Worm (Caenorhabditis elegans) whole organism, L1 larva: ENCODE measurements around the gene sod-1.
A peak's percentile ranks its signal among the peaks of the same experiment; 100 is the strongest.

ENCODE experiments used
- F16B12.6 ChIP-seq: fragments of 150-350 bp; optimal IDR thresholded peaks from 2 replicates; lab custom pipeline; 2014; ENCODE audit warnings: missing biosample characterization, missing genetic modification characterization
- aha-1 ChIP-seq: fragments of 150-350 bp; optimal IDR thresholded peaks from 2 replicates; lab custom pipeline; 2014; ENCODE audit warnings: missing biosample characterization, missing genetic modification characterization
- aly-2 ChIP-seq: fragments of 150-350 bp; optimal IDR thresholded peaks from 2 replicates; lab custom pipeline; 2014; ENCODE audit warnings: missing biosample characterization, missing genetic modification characterization
- ceh-63 ChIP-seq: fragments of 200-800 bp; sonication (Bioruptor generic); optimal IDR thresholded peaks from 2 replicates; lab custom pipeline; 2018; ENCODE audit warnings: mild to moderate bottlenecking, missing genetic modification characterization, missing compliant biosample characterization
- ceh-8 ChIP-seq: fragments of 200-800 bp; sonication (Bioruptor generic); optimal IDR thresholded peaks from 2 replicates; lab custom pipeline; 2018; ENCODE audit warnings: mild to moderate bottlenecking, missing genetic modification characterization, moderate library complexity, missing compliant biosample characterization
- ceh-82 ChIP-seq, 3 experiments: fragments of 150-350 bp in 1 of 3; sonication (generic microtip) in 2 of 3; optimal IDR thresholded peaks; 2 replicates each; lab custom pipeline; 2014 to 2017; ENCODE audit warnings: missing biosample characterization in 3 of 3, missing genetic modification characterization in 3 of 3
- ces-1 ChIP-seq: fragments of 150-350 bp; optimal IDR thresholded peaks from 2 replicates; lab custom pipeline; 2014; ENCODE audit warnings: missing biosample characterization, missing genetic modification reagents, missing genetic modification characterization
- efl-3 ChIP-seq: fragments of 200-800 bp; sonication (Bioruptor generic); optimal IDR thresholded peaks from 2 replicates; lab custom pipeline; 2018; ENCODE audit warnings: mild to moderate bottlenecking, missing genetic modification characterization, missing compliant biosample characterization
- egl-13 ChIP-seq: sonication (generic microtip); optimal IDR thresholded peaks from 2 replicates; lab custom pipeline; 2016; ENCODE audit warnings: missing genotype, missing genetic modification reagents, missing genetic modification characterization, missing compliant biosample characterization
- egl-27 ChIP-seq, 2 experiments: fragments of 150-350 bp in 1 of 2; sonication (generic microtip); optimal IDR thresholded peaks; 3 replicates each; lab custom pipeline; 2017 to 2018; ENCODE audit warnings: missing biosample characterization in 2 of 2, missing genetic modification characterization in 2 of 2, missing genetic modification reagents in 2 of 2
- elt-2 ChIP-seq: sonication (generic microtip); optimal IDR thresholded peaks from 2 replicates; lab custom pipeline; 2016; ENCODE audit warnings: missing genetic modification characterization, mild to moderate bottlenecking, inconsistent platforms, missing compliant biosample characterization, missing genetic modification reagents
- elt-3 ChIP-seq, 6 experiments: fragments of 150-350 bp in 1 of 6; sonication (generic microtip); optimal IDR thresholded peaks; 2 replicates each; lab custom pipeline; 2017 to 2018; ENCODE audit warnings: missing biosample characterization in 6 of 6, missing genetic modification characterization in 6 of 6, inconsistent platforms in 1 of 6
- ets-5 ChIP-seq: fragments of 200-800 bp; sonication (Bioruptor generic); IDR thresholded peaks from 2 replicates; pipeline ENCODE4 v1.3.6; 2022; ENCODE audit warnings: missing genetic modification characterization, missing compliant biosample characterization
- fkh-4 ChIP-seq: sonication (generic microtip); optimal IDR thresholded peaks from 2 replicates; lab custom pipeline; 2016; ENCODE audit warnings: missing compliant biosample characterization, missing genetic modification characterization, borderline replicate concordance
- hlh-17 ChIP-seq: fragments of 200-800 bp; sonication (Bioruptor generic); optimal IDR thresholded peaks from 2 replicates; lab custom pipeline; 2018; ENCODE audit warnings: missing genetic modification characterization, mild to moderate bottlenecking, missing compliant biosample characterization, moderate library complexity, borderline replicate concordance
- hlh-4 ChIP-seq: sonication (generic microtip); optimal IDR thresholded peaks from 2 replicates; lab custom pipeline; 2016; ENCODE audit warnings: mild to moderate bottlenecking, missing genetic modification characterization, missing compliant biosample characterization
- hpl-2 ChIP-seq: fragments of 150-350 bp; optimal IDR thresholded peaks from 2 replicates; lab custom pipeline; 2014; ENCODE audit warnings: missing biosample characterization, missing genetic modification reagents, missing genetic modification characterization
- isw-1 ChIP-seq: fragments of 200-800 bp; sonication (Bioruptor generic); IDR thresholded peaks from 2 replicates; pipeline ENCODE4 v1.3.6; 2022; ENCODE audit warnings: missing genetic modification characterization, missing compliant biosample characterization
- lin-13 ChIP-seq: fragments of 150-350 bp; optimal IDR thresholded peaks from 2 replicates; lab custom pipeline; 2014; ENCODE audit warnings: missing biosample characterization, missing genetic modification reagents, missing genetic modification characterization
- lin-15B ChIP-seq: fragments of 150-350 bp; sonication (generic microtip); optimal IDR thresholded peaks from 3 replicates; lab custom pipeline; 2014; ENCODE audit warnings: missing biosample characterization, missing genetic modification characterization
- lin-35 ChIP-seq, 2 experiments: fragments of 150-350 bp; optimal IDR thresholded peaks; 2 replicates each; lab custom pipeline; 2014; ENCODE audit warnings: missing biosample characterization in 2 of 2, missing genetic modification characterization in 2 of 2, missing genetic modification reagents in 2 of 2
- lir-3 ChIP-seq: sonication (generic microtip); optimal IDR thresholded peaks from 2 replicates; lab custom pipeline; 2016; ENCODE audit warnings: mild to moderate bottlenecking, missing genetic modification characterization, moderate library complexity, missing compliant biosample characterization; ENCODE audit not compliant: poor library complexity
- mef-2 ChIP-seq: fragments of 150-350 bp; optimal IDR thresholded peaks from 2 replicates; lab custom pipeline; 2014; ENCODE audit warnings: missing biosample characterization, missing genetic modification characterization
- mep-1 ChIP-seq: fragments of 150-350 bp; optimal IDR thresholded peaks from 2 replicates; lab custom pipeline; 2014; ENCODE audit warnings: missing biosample characterization, missing genetic modification characterization
- nhr-12 ChIP-seq: sonication (generic microtip); optimal IDR thresholded peaks from 2 replicates; lab custom pipeline; 2017; ENCODE audit warnings: missing biosample characterization, missing genetic modification characterization
- nhr-28 ChIP-seq: fragments of 150-350 bp; optimal IDR thresholded peaks from 2 replicates; lab custom pipeline; 2014; ENCODE audit warnings: missing biosample characterization, missing genetic modification characterization
- nhr-77 ChIP-seq: fragments of 150-350 bp; optimal IDR thresholded peaks from 2 replicates; lab custom pipeline; 2014; ENCODE audit warnings: missing biosample characterization, missing genetic modification characterization
- nhr-84 ChIP-seq: sonication (generic microtip); optimal IDR thresholded peaks from 2 replicates; lab custom pipeline; 2017; ENCODE audit warnings: missing biosample characterization, missing genetic modification characterization
- nhr-85 ChIP-seq: sonication (generic microtip); peaks from one replicate; lab custom pipeline; 2016; ENCODE audit warnings: missing genetic modification characterization, inconsistent platforms, missing compliant biosample characterization
- pag-3 ChIP-seq: sonication (generic microtip); optimal IDR thresholded peaks from 2 replicates; lab custom pipeline; 2017; ENCODE audit warnings: missing genetic modification characterization, mild to moderate bottlenecking, missing compliant biosample characterization, antibody characterized with exemption, borderline replicate concordance; ENCODE audit not compliant: insufficient read depth
- pax-3 ChIP-seq: fragments of 200-800 bp; sonication (Bioruptor generic); optimal IDR thresholded peaks from 2 replicates; lab custom pipeline; 2018; ENCODE audit warnings: mild to moderate bottlenecking, missing genetic modification characterization, moderate library complexity, missing compliant biosample characterization
- rnt-1 ChIP-seq: sonication (generic microtip); optimal IDR thresholded peaks from 2 replicates; lab custom pipeline; 2016; ENCODE audit warnings: mild to moderate bottlenecking, missing genetic modification characterization, moderate library complexity, missing compliant biosample characterization
- skn-1 ChIP-seq: fragments of 150-350 bp; optimal IDR thresholded peaks from 2 replicates; lab custom pipeline; 2014; ENCODE audit warnings: missing biosample characterization, missing genetic modification characterization
- snu-23 ChIP-seq: sonication (generic microtip); optimal IDR thresholded peaks from 2 replicates; lab custom pipeline; 2016; ENCODE audit warnings: missing genetic modification characterization, missing compliant biosample characterization
- sox-4 ChIP-seq: sonication (generic microtip); optimal IDR thresholded peaks from 2 replicates; lab custom pipeline; 2016; ENCODE audit warnings: missing genetic modification characterization, missing compliant biosample characterization
- sptf-1 ChIP-seq: fragments of 150-350 bp; optimal IDR thresholded peaks from 2 replicates; lab custom pipeline; 2014; ENCODE audit warnings: missing biosample characterization, missing genetic modification characterization
- swsn-7 ChIP-seq: sonication (generic microtip); optimal IDR thresholded peaks from 2 replicates; lab custom pipeline; 2016; ENCODE audit warnings: missing genetic modification characterization, missing compliant biosample characterization
- tbx-2 ChIP-seq: sonication (generic microtip); optimal IDR thresholded peaks from 2 replicates; lab custom pipeline; 2016; ENCODE audit warnings: missing genetic modification characterization, missing compliant biosample characterization
- tlp-1 ChIP-seq: fragments of 150-350 bp; optimal IDR thresholded peaks from 2 replicates; lab custom pipeline; 2014; ENCODE audit warnings: missing biosample characterization, missing genetic modification characterization
- ztf-11 ChIP-seq, 2 experiments: sonication (generic microtip); optimal IDR thresholded peaks; 2 replicates each; lab custom pipeline; 2016 to 2017; ENCODE audit warnings: missing genetic modification characterization in 2 of 2, missing biosample characterization in 1 of 2, missing compliant biosample characterization in 1 of 2

sod-1 gene

ce11 chrII:6967618-6968017 is 6.1 kb downstream of the sod-1 start, which contains the start of gene eif-2Bgamma (continued):
- TF ChIP-seq nhr-85 (no peak), mef-2 (no peak), hlh-17 (GFP tag; lab: Kevin White, UChicago) (no peak), mep-1 (tag; lab: Kevin White, UChicago) (peak; percentile 60), ets-5 (GFP tag; lab: Robert Waterston, UW) (no peak), hlh-4 (tag; lab: Kevin White, UChicago) (no peak), ces-1 (GFP tag; lab: Kevin White, UChicago) (no peak), ceh-82 (tag; optimal IDR thresholded peaks at IDR 0.05; lab: Kevin White, UChicago) (peak in 1 of 3 experiments; percentile 35), ceh-8 (no peak), lin-35 (GFP tag; optimal IDR thresholded peaks at IDR 0.05; lab: Kevin White, UChicago) (peak; percentile 50 to 68), pag-3 (tag; lab: Kevin White, UChicago) (no peak), swsn-7 (tag; lab: Kevin White, UChicago) (no peak), isw-1 (GFP tag; lab: Robert Waterston, UW) (no peak), tbx-2 (tag; lab: Kevin White, UChicago) (no peak), elt-3 (tag; optimal IDR thresholded peaks at IDR 0.05; lab: Kevin White, UChicago) (no peak), nhr-84 (tag; lab: Kevin White, UChicago) (no peak), sox-4 (tag; lab: Kevin White, UChicago) (no peak), nhr-77 (tag; lab: Kevin White, UChicago) (no peak), aha-1 (tag; lab: Kevin White, UChicago) (no peak), nhr-28 (no peak), ceh-63 (GFP tag; lab: Kevin White, UChicago) (no peak), lir-3 (tag; lab: Kevin White, UChicago) (no peak), nhr-12 (no peak), tlp-1 (tag; lab: Kevin White, UChicago) (no peak), aly-2 (tag; lab: Kevin White, UChicago) (no peak), sptf-1 (no peak), F16B12.6 (peak; percentile 44), fkh-4 (tag; lab: Kevin White, UChicago) (no peak), lin-15B (tag; lab: Kevin White, UChicago) (no peak), egl-13 (no peak)

- TF ChIP-seq nhr-84 (tag; lab: Kevin White, UChicago) (no peak), swsn-7 (tag; lab: Kevin White, UChicago) (no peak), hpl-2 (GFP tag; lab: Kevin White, UChicago) (no peak), sox-4 (tag; lab: Kevin White, UChicago) (no peak), aly-2 (tag; lab: Kevin White, UChicago) (no peak), egl-27 (tag; optimal IDR thresholded peaks at IDR 0.05; lab: Kevin White, UChicago) (no peak), lin-35 (GFP tag; optimal IDR thresholded peaks at IDR 0.05; lab: Kevin White, UChicago) (no peak)
- TF ChIP-seq, all 84 proteins: peak for 0
These were observed 8.1 kb downstream of the sod-1 start, which contains the start of gene tra-2 for ce11 chrII:6965573-6965972. TSS of gene tra-2 (minus strand) at chrII:6965673.

ce11 chrII:6958136-6958535 is 15.6 kb downstream of the sod-1 start:
- TF ChIP-seq ztf-11 (tag; optimal IDR thresholded peaks at IDR 0.05; lab: Kevin White, UChicago) (no peak), lin-13 (GFP tag; lab: Kevin White, UChicago) (no peak), pax-3 (tag; lab: Kevin White, UChicago) (no peak), elt-2 (tag; lab: Kevin White, UChicago) (no peak), fkh-4 (tag; lab: Kevin White, UChicago) (no peak), skn-1 (tag; lab: Kevin White, UChicago) (no peak), lir-3 (tag; lab: Kevin White, UChicago) (no peak), snu-23 (GFP tag; lab: Kevin White, UChicago) (no peak), nhr-77 (tag; lab: Kevin White, UChicago) (no peak), rnt-1 (no peak), efl-3 (GFP tag; lab: Kevin White, UChicago) (no peak)
